Fruit fly (Drosophila melanogaster) whole organism, embryonic: ENCODE data around the gene CG32333.

ENCODE experiments used
- ATbp ChIP-seq: fragments of 200-800 bp; sonication (Bioruptor generic); optimal IDR thresholded peaks from 2 replicates; lab custom pipeline; 2017; ENCODE audit warnings: missing biosample characterization, mild to moderate bottlenecking, missing genetic modification characterization, missing genetic modification reagents
- CG10654 ChIP-seq: fragments of 200-800 bp; sonication (Bioruptor generic); optimal IDR thresholded peaks from 2 replicates; lab custom pipeline; 2016; ENCODE audit warnings: missing biosample characterization, missing genetic modification characterization
- CG1529 ChIP-seq: fragments of 200-800 bp; sonication (Bioruptor generic); optimal IDR thresholded peaks from 3 replicates; lab custom pipeline; 2018; ENCODE audit warnings: missing biosample characterization, missing genetic modification characterization
- CG17612 ChIP-seq: fragments of 200-800 bp; sonication (Bioruptor generic); IDR thresholded peaks from 2 replicates; pipeline ENCODE4 v1.3.6; 2022; ENCODE audit warnings: missing biosample characterization, missing genetic modification characterization
- CG17912 ChIP-seq: fragments of 200-800 bp; sonication (Bioruptor generic); optimal IDR thresholded peaks from 2 replicates; lab custom pipeline; 2018; ENCODE audit warnings: missing biosample characterization, mild to moderate bottlenecking, missing genetic modification characterization
- CG18262 ChIP-seq: fragments of 200-800 bp; optimal IDR thresholded peaks from 3 replicates; lab custom pipeline; 2019; ENCODE audit warnings: missing biosample characterization, mild to moderate bottlenecking, missing genetic modification characterization, moderate library complexity
- CG1832 ChIP-seq: fragments of 200-800 bp; sonication (Bioruptor generic); optimal IDR thresholded peaks from 2 replicates; lab custom pipeline; 2017; ENCODE audit warnings: missing biosample characterization, mild to moderate bottlenecking, missing genetic modification characterization, inconsistent platforms
- CG18619 ChIP-seq: fragments of 200-800 bp; sonication (Bioruptor generic); optimal IDR thresholded peaks from 3 replicates; lab custom pipeline; 2017; ENCODE audit warnings: missing biosample characterization, mild to moderate bottlenecking, missing genetic modification characterization
- CG3065 ChIP-seq: fragments of 200-800 bp; sonication (Bioruptor generic); optimal IDR thresholded peaks from 2 replicates; lab custom pipeline; 2016; ENCODE audit warnings: missing biosample characterization, missing genetic modification characterization
- CG3163 ChIP-seq: fragments of 200-800 bp; sonication (Bioruptor generic); optimal IDR thresholded peaks from 3 replicates; lab custom pipeline; 2016; ENCODE audit warnings: missing biosample characterization, missing genetic modification characterization
- CG32532 ChIP-seq: fragments of 200-800 bp; sonication (Bioruptor generic); IDR thresholded peaks from 2 replicates; pipeline ENCODE4 v1.3.6; 2022; ENCODE audit warnings: missing biosample characterization, missing genetic modification characterization
- CG32767 ChIP-seq: fragments of 200-800 bp; sonication (Bioruptor generic); IDR thresholded peaks from 2 replicates; pipeline ENCODE4 v1.3.6; 2022; ENCODE audit warnings: missing biosample characterization, missing genetic modification characterization
- CG34376 ChIP-seq: fragments of 200-800 bp; sonication (Bioruptor generic); optimal IDR thresholded peaks from 2 replicates; lab custom pipeline; 2018; ENCODE audit warnings: missing biosample characterization, mild to moderate bottlenecking, missing genetic modification characterization
- CG3847 ChIP-seq: fragments of 200-800 bp; sonication (Bioruptor generic); IDR thresholded peaks from 2 replicates; pipeline ENCODE4 v1.3.6; 2022; ENCODE audit warnings: missing biosample characterization, missing genetic modification characterization
- CG4707 ChIP-seq: fragments of 200-800 bp; sonication (Bioruptor generic); optimal IDR thresholded peaks from 2 replicates; lab custom pipeline; 2018; ENCODE audit warnings: missing biosample characterization, mild to moderate bottlenecking, missing genetic modification characterization, moderate library complexity
- CG4730 ChIP-seq: fragments of 200-800 bp; sonication (Bioruptor generic); IDR thresholded peaks from 2 replicates; pipeline ENCODE4 v1.3.6; 2022; ENCODE audit warnings: missing biosample characterization, missing genetic modification characterization
- CG8089 ChIP-seq: fragments of 200-800 bp; sonication (Bioruptor generic); optimal IDR thresholded peaks from 3 replicates; lab custom pipeline; 2016; ENCODE audit warnings: missing biosample characterization, missing genetic modification characterization
- CG9876 ChIP-seq: fragments of 200-800 bp; sonication (Bioruptor generic); optimal IDR thresholded peaks from 2 replicates; lab custom pipeline; 2016; ENCODE audit warnings: missing biosample characterization, missing genetic modification characterization
- CTCF ChIP-seq: fragments of 200-800 bp; sonication (Bioruptor generic); optimal IDR thresholded peaks from 2 replicates; lab custom pipeline; 2017; ENCODE audit warnings: missing biosample characterization, mild to moderate bottlenecking, missing genetic modification characterization, moderate library complexity
- Camta ChIP-seq: fragments of 200-800 bp; sonication (Bioruptor generic); optimal IDR thresholded peaks from 2 replicates; lab custom pipeline; 2016; ENCODE audit warnings: missing biosample characterization, missing genetic modification characterization
- CrebB ChIP-seq: fragments of 200-800 bp; sonication (Bioruptor generic); optimal IDR thresholded peaks from 3 replicates; lab custom pipeline; 2018; ENCODE audit warnings: missing biosample characterization, mild to moderate bottlenecking, missing genetic modification characterization
- D19B ChIP-seq: fragments of 200-800 bp; sonication (Bioruptor generic); optimal IDR thresholded peaks from 2 replicates; lab custom pipeline; 2017; ENCODE audit warnings: missing biosample characterization, mild to moderate bottlenecking, missing genetic modification characterization
- Dad ChIP-seq: fragments of 200-800 bp; sonication (Bioruptor generic); optimal IDR thresholded peaks from 3 replicates; lab custom pipeline; 2016; ENCODE audit warnings: missing biosample characterization, missing genetic modification characterization
- H15 ChIP-seq: fragments of 200-800 bp; sonication (Bioruptor generic); IDR thresholded peaks from 3 replicates; pipeline ENCODE4 v1.3.6; 2022; ENCODE audit warnings: missing biosample characterization, missing genetic modification characterization
- H2.0 ChIP-seq: fragments of 200-800 bp; sonication (Bioruptor generic); IDR thresholded peaks from 2 replicates; pipeline ENCODE4 v1.3.6; 2022; ENCODE audit warnings: missing biosample characterization, missing genetic modification characterization
- Hey ChIP-seq: fragments of 200-800 bp; sonication (Bioruptor generic); optimal IDR thresholded peaks from 3 replicates; lab custom pipeline; 2018; ENCODE audit warnings: missing biosample characterization, mild to moderate bottlenecking, missing genetic modification characterization
- HmgZ ChIP-seq: fragments of 200-800 bp; sonication (Bioruptor generic); optimal IDR thresholded peaks from 2 replicates; lab custom pipeline; 2018; ENCODE audit warnings: missing biosample characterization, mild to moderate bottlenecking, missing genetic modification characterization
- Med ChIP-seq: fragments of 200-800 bp; sonication (Bioruptor generic); peaks from one replicate; lab custom pipeline; 2016; ENCODE audit warnings: missing biosample characterization, missing genetic modification characterization, mild to moderate bottlenecking, inconsistent platforms, moderate library complexity
- NC2β ChIP-seq: fragments of 200-800 bp; sonication (Bioruptor generic); optimal IDR thresholded peaks from 2 replicates; lab custom pipeline; 2016; ENCODE audit warnings: missing biosample characterization, missing genetic modification characterization
- NFAT ChIP-seq: fragments of 200-800 bp; sonication (Bioruptor generic); IDR thresholded peaks from 2 replicates; pipeline ENCODE4 v1.3.6; 2022; ENCODE audit warnings: missing biosample characterization, missing genetic modification characterization
- Pdp1 ChIP-seq, 2 experiments: fragments of 200-800 bp; sonication (Bioruptor generic); optimal IDR thresholded peaks; 3 replicates each; lab custom pipeline; 2016; ENCODE audit warnings: missing biosample characterization in 2 of 2, missing genetic modification characterization in 2 of 2, mild to moderate bottlenecking in 1 of 2, moderate library complexity in 1 of 2
- Scr ChIP-seq: fragments of 200-800 bp; sonication (Bioruptor generic); IDR thresholded peaks from 2 replicates; pipeline ENCODE4 v1.3.6; 2022; ENCODE audit warnings: missing biosample characterization, missing genetic modification characterization; ENCODE audit not compliant: partially characterized antibody
- Ssrp ChIP-seq: fragments of 200-800 bp; sonication (Bioruptor generic); optimal IDR thresholded peaks from 2 replicates; lab custom pipeline; 2018; ENCODE audit warnings: missing biosample characterization, mild to moderate bottlenecking, missing genetic modification characterization, moderate library complexity
- Tbp ChIP-seq: fragments of >200 bp; optimal IDR thresholded peaks from 2 replicates; lab custom pipeline; 2018; ENCODE audit warnings: missing biosample characterization, missing genetic modification characterization
- al ChIP-seq: fragments of 200-800 bp; sonication (Bioruptor generic); IDR thresholded peaks from 2 replicates; pipeline ENCODE4 v1.3.6; 2022; ENCODE audit warnings: missing biosample characterization, missing genetic modification characterization
- ap ChIP-seq: fragments of 200-800 bp; sonication (Bioruptor generic); IDR thresholded peaks from 2 replicates; pipeline ENCODE4 v1.3.6; 2022; ENCODE audit warnings: missing biosample characterization, missing genetic modification characterization
- br ChIP-seq: fragments of >200 bp; optimal IDR thresholded peaks from 2 replicates; lab custom pipeline; 2017
- caup ChIP-seq: fragments of 200-800 bp; sonication (Bioruptor generic); optimal IDR thresholded peaks from 3 replicates; lab custom pipeline; 2017; ENCODE audit warnings: missing biosample characterization, mild to moderate bottlenecking, missing genetic modification characterization, moderate library complexity; ENCODE audit not compliant: severe bottlenecking
- crc ChIP-seq: fragments of 200-800 bp; sonication (Bioruptor generic); optimal IDR thresholded peaks from 2 replicates; lab custom pipeline; 2016; ENCODE audit warnings: missing biosample characterization, missing genetic modification characterization
- danr ChIP-seq: fragments of 200-800 bp; sonication (Bioruptor generic); IDR thresholded peaks from 2 replicates; pipeline ENCODE4 v1.3.6; 2022; ENCODE audit warnings: missing biosample characterization, missing genetic modification characterization
- eyg ChIP-seq: fragments of 200-800 bp; sonication (Bioruptor generic); optimal IDR thresholded peaks from 3 replicates; lab custom pipeline; 2016; ENCODE audit warnings: missing biosample characterization, missing genetic modification characterization
- jumu ChIP-seq: fragments of 200-800 bp; sonication (Bioruptor generic); optimal IDR thresholded peaks from 3 replicates; lab custom pipeline; 2016; ENCODE audit warnings: missing biosample characterization, missing genetic modification characterization
- ken ChIP-seq: fragments of 200-800 bp; sonication (Bioruptor generic); IDR thresholded peaks from 3 replicates; pipeline ENCODE4 v1.3.6; 2022; ENCODE audit warnings: missing biosample characterization, missing genetic modification characterization
- klu ChIP-seq: fragments of 200-800 bp; sonication (Bioruptor generic); IDR thresholded peaks from 2 replicates; pipeline ENCODE4 v1.3.6; 2022; ENCODE audit warnings: missing biosample characterization, missing genetic modification characterization
- lab ChIP-seq: fragments of 200-800 bp; sonication (Bioruptor generic); optimal IDR thresholded peaks from 3 replicates; lab custom pipeline; 2017; ENCODE audit warnings: missing biosample characterization, missing genetic modification characterization, mild to moderate bottlenecking, moderate library complexity, missing genetic modification reagents
- ro ChIP-seq: fragments of 200-800 bp; sonication (Bioruptor generic); IDR thresholded peaks from 2 replicates; pipeline ENCODE4 v1.3.6; 2022; ENCODE audit warnings: missing biosample characterization, missing genetic modification characterization
- sens ChIP-seq: fragments of 200-800 bp; sonication (Bioruptor generic); peaks from one replicate; lab custom pipeline; 2016; ENCODE audit warnings: missing biosample characterization, missing genetic modification characterization
- sens-2 ChIP-seq: fragments of 200-800 bp; sonication (Bioruptor generic); IDR thresholded peaks from 2 replicates; pipeline ENCODE4 v1.3.6; 2022; ENCODE audit warnings: missing biosample characterization, missing genetic modification characterization
- sna ChIP-seq: fragments of 200-800 bp; sonication (Bioruptor generic); IDR thresholded peaks from 2 replicates; pipeline ENCODE4 v1.3.6; 2022; ENCODE audit warnings: missing biosample characterization, missing genetic modification characterization; ENCODE audit not compliant: partially characterized antibody
- twi ChIP-seq: fragments of 200-800 bp; optimal IDR thresholded peaks from 2 replicates; lab custom pipeline; 2019; ENCODE audit warnings: missing biosample characterization, mild to moderate bottlenecking, missing genetic modification characterization, moderate library complexity
- z ChIP-seq: fragments of 200-800 bp; sonication (Bioruptor generic); IDR thresholded peaks from 3 replicates; pipeline ENCODE4 v1.3.6; 2022; ENCODE audit warnings: missing biosample characterization, missing genetic modification characterization
- zf30C ChIP-seq: fragments of 200-800 bp; sonication (Bioruptor generic); optimal IDR thresholded peaks from 3 replicates; lab custom pipeline; 2018; ENCODE audit warnings: missing biosample characterization, mild to moderate bottlenecking, missing genetic modification characterization

CG32333 gene

dm6 chr3L:1319097-1319725 lies 43.5 kb downstream of the CG32333 start (continued):
- TF ChIP-seq Scr (GFP tag; lab: Robert Waterston, UW) (no peak), CG18619 (GFP tag; lab: Kevin White, UChicago) (peak; percentile 57), twi (tag; lab: Kevin White, UChicago) (peak; percentile 26), HmgZ (tag; lab: Kevin White, UChicago) (peak; percentile 40), sens (GFP tag; lab: Kevin White, UChicago) (peak; percentile 98), CTCF (peak; percentile 27), CG32532 (GFP tag; lab: Robert Waterston, UW) (peak; percentile 67; the same call in 1 of the 2 replicates), CG17912 (no peak), CG3163 (GFP tag; lab: Kevin White, UChicago) (peak; percentile 27), CG3847 (GFP tag; lab: Robert Waterston, UW) (no peak), CG1832 (GFP tag; lab: Kevin White, UChicago) (no peak), CG9876 (GFP tag; lab: Kevin White, UChicago) (no peak), CG4730 (GFP tag; lab: Robert Waterston, UW) (peak; percentile 59), Pdp1 (GFP tag; optimal IDR thresholded peaks at IDR 0.05; lab: Kevin White, UChicago) (peak; percentile 24 to 72), Med (GFP tag; lab: Kevin White, UChicago) (peak; percentile 78), br (lab: Kevin White, UChicago) (no peak), zf30C (GFP tag; lab: Kevin White, UChicago) (peak; percentile 12), Tbp (no peak), eyg (GFP tag; lab: Kevin White, UChicago) (peak; percentile 50), H15 (peak; percentile 70), Dad (GFP tag; lab: Kevin White, UChicago) (peak; percentile 45), NFAT (GFP tag; lab: Robert Waterston, UW) (no peak), CG4707 (GFP tag; lab: Kevin White, UChicago) (peak; percentile 76), klu (GFP tag; lab: Robert Waterston, UW) (no peak), sna (GFP tag; lab: Robert Waterston, UW) (no peak), jumu (GFP tag; lab: Kevin White, UChicago) (peak; percentile 68), caup (GFP tag; lab: Kevin White, UChicago) (peak; percentile 24), CG10654 (peak; percentile 77), CG17612 (GFP tag; lab: Robert Waterston, UW) (no peak; the same call in 1 of the 2 replicates), CG18262 (tag; lab: Kevin White, UChicago) (peak; percentile 82), crc (GFP tag; lab: Kevin White, UChicago) (peak; percentile 2), ro (GFP tag; lab: Robert Waterston, UW) (peak; percentile 45; the same call in 1 of the 2 replicates), CG3065 (GFP tag; lab: Kevin White, UChicago) (peak; percentile 31), NC2β (peak; percentile 75), CG8089 (GFP tag; lab: Kevin White, UChicago) (peak; percentile 61), z (GFP tag; lab: Robert Waterston, UW) (0 out of 3 replicates have a peak, but pooled peaks have one; percentile 17), CG32767 (peak; percentile 63; the same call in 1 of the 2 replicates), CG34376 (GFP tag; lab: Kevin White, UChicago) (no peak), al (GFP tag; lab: Robert Waterston, UW) (0 out of 2 replicates have a peak, but pooled peaks have one; percentile 9), D19B (GFP tag; lab: Kevin White, UChicago) (no peak), Hey (tag; lab: Kevin White, UChicago) (no peak), CG1529 (GFP tag; lab: Kevin White, UChicago) (peak; percentile 81), lab (peak; percentile 78), Ssrp (tag; lab: Kevin White, UChicago) (peak; percentile 83), H2.0 (GFP tag; lab: Robert Waterston, UW) (peak; percentile 76), sens-2 (GFP tag; lab: Robert Waterston, UW) (peak; percentile 80), danr (GFP tag; lab: Robert Waterston, UW) (peak; percentile 68), ken (GFP tag; lab: Robert Waterston, UW) (peak; percentile 90), ap (GFP tag; lab: Robert Waterston, UW) (peak; percentile 56), Camta (peak; percentile 49), ATbp (GFP tag; lab: Kevin White, UChicago) (peak; percentile 87), CrebB (tag; lab: Kevin White, UChicago) (peak; percentile 58)
